Worm (Caenorhabditis elegans) whole organism, L3 larva: Measurements from ENCODE around the gene Y67D8C.22.
A peak's percentile ranks its signal among the peaks of the same experiment; 100 is the strongest.

Source experiments
- R02D3.7 ChIP-seq: fragments of 150-350 bp; optimal IDR thresholded peaks from 2 replicates; lab custom pipeline; 2014; ENCODE audit warnings: missing biosample characterization, missing genetic modification characterization
- ZK546.5 ChIP-seq: sonication (generic microtip); optimal IDR thresholded peaks from 2 replicates; lab custom pipeline; 2017; ENCODE audit warnings: missing biosample characterization, missing genetic modification characterization
- aly-2 ChIP-seq: fragments of 150-350 bp; optimal IDR thresholded peaks from 2 replicates; lab custom pipeline; 2014; ENCODE audit warnings: missing biosample characterization, missing genetic modification characterization
- ama-1 ChIP-seq: fragments of 150-350 bp; optimal IDR thresholded peaks from 2 replicates; lab custom pipeline; 2018
- ceh-28 ChIP-seq: fragments of 150-350 bp; optimal IDR thresholded peaks from 2 replicates; lab custom pipeline; 2014; ENCODE audit warnings: missing biosample characterization, missing genetic modification reagents, missing genetic modification characterization
- ceh-82 ChIP-seq: fragments of 150-350 bp; optimal IDR thresholded peaks from 2 replicates; lab custom pipeline; 2014; ENCODE audit warnings: missing biosample characterization, missing genetic modification characterization
- ceh-9 ChIP-seq: sonication (generic microtip); optimal IDR thresholded peaks from 2 replicates; lab custom pipeline; 2018; ENCODE audit warnings: missing biosample characterization, missing genetic modification characterization
- egl-27 ChIP-seq: sonication (generic microtip); optimal IDR thresholded peaks from 4 replicates; lab custom pipeline; 2017; ENCODE audit warnings: missing biosample characterization, missing genetic modification reagents, missing genetic modification characterization
- egl-5 ChIP-seq: fragments of 150-350 bp; optimal IDR thresholded peaks from 2 replicates; lab custom pipeline; 2017; ENCODE audit warnings: missing biosample characterization, missing genetic modification reagents, missing genetic modification characterization, inconsistent platforms
- elt-2 ChIP-seq: sonication (generic microtip); optimal IDR thresholded peaks from 2 replicates; lab custom pipeline; 2016; ENCODE audit warnings: missing genetic modification reagents, mild to moderate bottlenecking, missing genetic modification characterization, missing compliant biosample characterization
- elt-3 ChIP-seq, 3 experiments: fragments of 150-350 bp in 1 of 3; sonication (generic microtip) in 2 of 3; optimal IDR thresholded peaks; 2 replicates in 2 of 3; 4 replicates in 1 of 3; lab custom pipeline; 2014 to 2017; ENCODE audit warnings: missing biosample characterization in 3 of 3, missing genetic modification characterization in 3 of 3
- eor-1 ChIP-seq, 2 experiments: fragments of 150-350 bp; optimal IDR thresholded peaks; 2 replicates each; lab custom pipeline; 2014 to 2018; ENCODE audit warnings: missing biosample characterization in 2 of 2, missing genetic modification characterization in 2 of 2
- fkh-10 ChIP-seq: sonication (generic microtip); optimal IDR thresholded peaks from 2 replicates; lab custom pipeline; 2017; ENCODE audit warnings: missing biosample characterization, missing genetic modification reagents, missing genetic modification characterization
- fkh-2 ChIP-seq: fragments of 150-350 bp; optimal IDR thresholded peaks from 2 replicates; lab custom pipeline; 2014; ENCODE audit warnings: missing biosample characterization, missing genetic modification reagents, missing genetic modification characterization
- fos-1 ChIP-seq: fragments of 150-350 bp; optimal IDR thresholded peaks from 2 replicates; lab custom pipeline; 2014; ENCODE audit warnings: missing biosample characterization, missing genetic modification characterization
- hmg-11 ChIP-seq: sonication (generic microtip); optimal IDR thresholded peaks from 2 replicates; lab custom pipeline; 2016; ENCODE audit warnings: missing genetic modification characterization, missing compliant biosample characterization
- jun-1 ChIP-seq: fragments of 150-350 bp; optimal IDR thresholded peaks from 2 replicates; lab custom pipeline; 2014; ENCODE audit warnings: missing biosample characterization, missing genetic modification reagents, missing genetic modification characterization
- lin-15B ChIP-seq: fragments of 150-350 bp; optimal IDR thresholded peaks from 2 replicates; lab custom pipeline; 2014; ENCODE audit warnings: missing biosample characterization, missing genetic modification characterization
- lin-39 ChIP-seq: fragments of 150-350 bp; optimal IDR thresholded peaks from 2 replicates; lab custom pipeline; 2018; ENCODE audit warnings: missing biosample characterization, missing genetic modification reagents, missing genetic modification characterization
- lsy-12 ChIP-seq: sonication (generic microtip); optimal IDR thresholded peaks from 2 replicates; lab custom pipeline; 2016; ENCODE audit warnings: mild to moderate bottlenecking, missing genetic modification characterization, missing compliant biosample characterization
- mdl-1 ChIP-seq: fragments of 150-350 bp; optimal IDR thresholded peaks from 2 replicates; lab custom pipeline; 2014; ENCODE audit warnings: missing biosample characterization, missing genetic modification characterization
- mml-1 ChIP-seq: fragments of 150-350 bp; sonication (generic microtip); optimal IDR thresholded peaks from 3 replicates; lab custom pipeline; 2014; ENCODE audit warnings: missing biosample characterization, missing genetic modification characterization
- nfya-1 ChIP-seq: sonication (generic microtip); optimal IDR thresholded peaks from 2 replicates; lab custom pipeline; 2017; ENCODE audit warnings: missing genetic modification characterization, mild to moderate bottlenecking, missing compliant biosample characterization, antibody characterized with exemption, moderate library complexity; ENCODE audit not compliant: insufficient read depth
- nhr-11 ChIP-seq: fragments of 150-350 bp; optimal IDR thresholded peaks from 2 replicates; lab custom pipeline; 2014; ENCODE audit warnings: missing biosample characterization, missing genetic modification characterization
- nhr-23 ChIP-seq: fragments of 150-350 bp; optimal IDR thresholded peaks from 2 replicates; lab custom pipeline; 2014; ENCODE audit warnings: missing biosample characterization, missing genetic modification reagents, missing genetic modification characterization
- nhr-28 ChIP-seq: fragments of 150-350 bp; optimal IDR thresholded peaks from 2 replicates; lab custom pipeline; 2014; ENCODE audit warnings: missing biosample characterization, missing genetic modification characterization
- nhr-43 ChIP-seq: sonication (generic microtip); optimal IDR thresholded peaks from 2 replicates; lab custom pipeline; 2016; ENCODE audit warnings: mild to moderate bottlenecking, missing genetic modification characterization, missing compliant biosample characterization; ENCODE audit not compliant: poor library complexity, severe bottlenecking
- nhr-67 ChIP-seq: fragments of 150-350 bp; optimal IDR thresholded peaks from 2 replicates; lab custom pipeline; 2014; ENCODE audit warnings: missing biosample characterization, missing genetic modification characterization
- nhr-76 ChIP-seq: fragments of 150-350 bp; sonication (generic microtip); optimal IDR thresholded peaks from 5 replicates; lab custom pipeline; 2014; ENCODE audit warnings: missing biosample characterization, missing genetic modification characterization
- nhr-77 ChIP-seq: fragments of 150-350 bp; optimal IDR thresholded peaks from 2 replicates; lab custom pipeline; 2014; ENCODE audit warnings: missing biosample characterization, missing genetic modification characterization
- pha-4 ChIP-seq: fragments of 150-350 bp; optimal IDR thresholded peaks from 2 replicates; lab custom pipeline; 2014; ENCODE audit warnings: missing biosample characterization, missing genetic modification reagents, missing genetic modification characterization
- pqm-1 ChIP-seq: fragments of 150-350 bp; optimal IDR thresholded peaks from 2 replicates; lab custom pipeline; 2017; ENCODE audit warnings: missing biosample characterization, missing genetic modification characterization, inconsistent platforms
- sea-2 ChIP-seq: fragments of 150-350 bp; sonication (generic microtip); optimal IDR thresholded peaks from 4 replicates; lab custom pipeline; 2014; ENCODE audit warnings: missing biosample characterization, missing genetic modification reagents, missing genetic modification characterization
- skn-1 ChIP-seq: fragments of 150-350 bp; optimal IDR thresholded peaks from 2 replicates; lab custom pipeline; 2014; ENCODE audit warnings: missing biosample characterization, missing genetic modification characterization
- snpc-4 ChIP-seq: fragments of 150-350 bp; optimal IDR thresholded peaks from 2 replicates; lab custom pipeline; 2014; ENCODE audit warnings: missing biosample characterization, missing genetic modification characterization
- tbx-2 ChIP-seq: sonication (generic microtip); optimal IDR thresholded peaks from 2 replicates; lab custom pipeline; 2016; ENCODE audit warnings: mild to moderate bottlenecking, missing genetic modification characterization, missing compliant biosample characterization
- unc-62 ChIP-seq: fragments of 150-350 bp; sonication (generic microtip); optimal IDR thresholded peaks from 4 replicates; lab custom pipeline; 2014; ENCODE audit warnings: missing biosample characterization, missing genetic modification reagents, missing genetic modification characterization
- zag-1 ChIP-seq: fragments of 150-350 bp; optimal IDR thresholded peaks from 2 replicates; lab custom pipeline; 2014; ENCODE audit warnings: missing biosample characterization, missing genetic modification characterization
- ztf-11 ChIP-seq: fragments of 150-350 bp; optimal IDR thresholded peaks from 2 replicates; lab custom pipeline; 2014; ENCODE audit warnings: missing biosample characterization, missing genetic modification characterization
- ztf-4 ChIP-seq: fragments of 150-350 bp; optimal IDR thresholded peaks from 2 replicates; lab custom pipeline; 2014; ENCODE audit warnings: missing biosample characterization, missing genetic modification characterization

The Y67D8C.22 gene

DNA sequence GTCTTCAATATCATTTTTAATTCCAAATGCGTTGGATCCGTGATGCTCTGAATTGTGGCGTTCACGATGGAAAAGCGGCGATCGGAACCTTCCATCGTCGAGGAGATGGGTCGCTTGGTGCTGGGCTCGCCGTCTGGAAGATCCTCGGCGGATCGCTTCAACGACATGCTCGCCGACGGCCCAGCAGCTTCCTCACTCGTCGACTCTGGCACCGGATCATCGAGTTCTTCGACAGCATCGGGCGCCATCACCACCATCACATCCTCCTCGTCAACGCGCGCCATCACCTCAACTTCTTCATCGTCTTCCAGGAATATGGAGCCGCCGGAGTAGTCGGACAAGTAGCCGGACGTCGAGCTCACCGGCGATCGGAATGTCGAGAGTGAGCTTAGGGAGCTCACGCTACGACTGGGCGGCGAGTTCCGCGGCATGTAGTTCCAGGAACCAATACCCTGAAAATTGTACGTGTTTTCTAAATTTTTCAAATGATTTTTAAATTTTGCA lies 13.1 kb downstream of the Y67D8C.22 start, which contains the start of gene Y67D8C.6:
Gene Y67D8C.6 (minus strand): TSS at position 454 of the 504 bp plus-strand sequence.
- TF ChIP-seq fkh-2 (tag; lab: Kevin White, UChicago) (no peak), ztf-4 (tag; lab: Kevin White, UChicago) (no peak), ceh-9 (tag; lab: Kevin White, UChicago) (no peak), nhr-43 (no peak), aly-2 (tag; lab: Kevin White, UChicago) (no peak), mml-1 (tag; lab: Kevin White, UChicago) (no peak), lsy-12 (tag; lab: Kevin White, UChicago) (no peak), tbx-2 (tag; lab: Kevin White, UChicago) (no peak), lin-39 (tag; lab: Kevin White, UChicago) (no peak), ZK546.5 (no peak), egl-5 (tag; lab: Kevin White, UChicago) (no peak)

ce11 chrIV:3055848-3056247 lies 20.3 kb downstream of the Y67D8C.22 start:
- TF ChIP-seq ceh-28 (tag; lab: Kevin White, UChicago) (no peak), nhr-67 (tag; lab: Kevin White, UChicago) (no peak), R02D3.7 (tag; lab: Kevin White, UChicago) (no peak), ceh-82 (no peak), tbx-2 (tag; lab: Kevin White, UChicago) (no peak), jun-1 (tag; lab: Kevin White, UChicago) (no peak), skn-1 (tag; lab: Kevin White, UChicago) (no peak), nhr-23 (tag; lab: Kevin White, UChicago) (no peak), mdl-1 (no peak), snpc-4 (tag; lab: Kevin White, UChicago) (no peak), egl-27 (tag; lab: Kevin White, UChicago) (no peak), fkh-10 (GFP tag; lab: Kevin White, UChicago) (no peak), sea-2 (GFP tag; lab: Kevin White, UChicago) (no peak), nhr-28 (tag; lab: Kevin White, UChicago) (no peak), lin-39 (tag; lab: Kevin White, UChicago) (no peak), lin-15B (tag; lab: Kevin White, UChicago) (no peak), zag-1 (no peak), fos-1 (tag; lab: Kevin White, UChicago) (no peak)
- TF ChIP-seq, all 47 proteins: peak for 0

DNA sequence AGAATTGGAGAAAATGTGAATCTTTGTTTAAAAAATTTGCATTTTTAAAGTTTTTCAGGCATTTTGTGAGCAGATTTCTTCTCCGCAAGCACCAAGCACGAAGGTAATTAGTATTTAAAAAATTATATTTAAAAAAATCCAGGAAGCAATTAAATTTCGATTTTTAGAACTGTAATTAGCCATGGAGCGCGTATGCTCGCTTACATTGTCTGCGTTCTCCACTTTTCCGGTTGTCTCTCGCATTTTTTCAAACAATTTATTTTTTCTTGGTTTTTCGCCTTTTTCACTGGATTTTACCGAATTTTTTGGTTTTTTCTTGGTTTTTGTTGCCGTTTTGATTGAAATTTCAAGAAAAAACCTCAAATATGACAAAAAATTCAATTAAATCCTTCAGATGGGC lies 20.8 kb downstream of the Y67D8C.22 start:
- TF ChIP-seq ceh-9 (tag; lab: Kevin White, UChicago) (no peak), pha-4 (tag; lab: Kevin White, UChicago) (peak; percentile 38), lin-15B (tag; lab: Kevin White, UChicago) (peak; percentile 57), nhr-43 (no peak), mml-1 (tag; lab: Kevin White, UChicago) (no peak), ztf-11 (tag; lab: Kevin White, UChicago) (no peak), nhr-67 (tag; lab: Kevin White, UChicago) (no peak)

ce11 chrIV:3053428-3053827 lies 22.7 kb downstream of the Y67D8C.22 start, which contains the start of gene ivph-3:
TSS of gene ivph-3 (plus strand) at chrIV:3053728.
- no peak for TF ChIP-seq ZK546.5
- TF ChIP-seq jun-1 (tag; lab: Kevin White, UChicago), result no peak
- TF ChIP-seq fkh-2 (tag; lab: Kevin White, UChicago), result no peak
- no peak for TF ChIP-seq egl-27 (tag; lab: Kevin White, UChicago)
- TF ChIP-seq eor-1 (tag; optimal IDR thresholded peaks at IDR 0.05; lab: Kevin White, UChicago), result no peak

DNA sequence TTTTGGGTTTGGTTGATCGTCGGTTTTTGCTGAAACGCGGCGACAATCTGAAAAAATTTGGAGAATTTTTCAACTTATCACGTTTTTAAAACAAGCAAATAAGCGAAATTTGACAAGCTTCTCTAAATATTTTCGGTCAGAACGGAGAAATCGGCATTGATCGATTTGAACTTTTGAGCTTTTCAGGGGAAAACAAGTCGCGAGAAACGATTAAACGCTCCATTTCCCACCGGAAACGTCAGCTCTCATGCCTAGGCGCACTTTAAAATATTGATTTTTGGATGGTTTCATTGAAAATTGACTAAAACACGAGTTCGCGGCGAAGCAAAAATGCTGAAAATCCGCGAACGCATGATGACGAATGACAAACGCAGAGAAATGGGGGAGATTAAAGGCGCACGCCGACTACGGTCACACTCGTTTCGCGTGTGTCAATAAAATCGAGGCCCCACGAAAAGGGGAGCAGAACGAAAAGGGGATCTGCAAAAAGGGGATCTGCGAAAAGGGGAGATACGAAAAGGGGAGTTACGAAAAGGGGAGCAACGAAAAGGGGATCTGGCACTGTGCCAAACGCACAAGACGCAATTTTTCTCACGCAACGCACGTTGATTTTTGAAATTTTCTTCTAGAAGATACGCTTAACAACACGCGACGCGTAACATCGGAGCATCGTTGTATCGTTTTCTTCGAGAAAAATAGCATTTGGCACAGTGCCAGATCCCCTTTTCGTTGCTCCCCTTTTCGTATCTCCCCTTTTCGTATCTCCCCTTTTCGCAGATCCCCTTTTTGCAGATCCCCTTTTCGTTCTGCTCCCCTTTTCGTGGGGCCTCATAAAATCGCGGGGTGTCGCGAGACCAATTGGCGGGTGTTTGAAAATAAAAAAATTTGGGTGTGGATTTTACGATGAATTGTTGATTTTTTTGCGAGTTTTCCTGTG lies 25.8 kb downstream of the Y67D8C.22 start, which contains the start of gene eel-1:
Gene eel-1 (minus strand): TSS at position 51 of the 937 bp plus-strand sequence.
- TF ChIP-seq ZK546.5, result peak; percentile 28
- TF ChIP-seq jun-1 (tag; lab: Kevin White, UChicago), result peak; percentile 75
- TF ChIP-seq pqm-1 (tag; lab: Kevin White, UChicago), result peak; percentile 65
- TF ChIP-seq unc-62 (GFP tag; lab: Kevin White, UChicago), result peak; percentile 54
- peak; percentile 93 for TF ChIP-seq lsy-12 (tag; lab: Kevin White, UChicago)
- peak; percentile 80 for TF ChIP-seq lin-39 (tag; lab: Kevin White, UChicago)
- peak; percentile 88 for TF ChIP-seq lin-15B (tag; lab: Kevin White, UChicago)
- peak; percentile 84 for TF ChIP-seq nhr-23 (tag; lab: Kevin White, UChicago)
- TF ChIP-seq nhr-77, result peak; percentile 73
- peak; percentile 73 for TF ChIP-seq hmg-11 (tag; lab: Kevin White, UChicago)
- TF ChIP-seq elt-3 (tag; optimal IDR thresholded peaks at IDR 0.05; lab: Kevin White, UChicago), result peak in 1 of 3 experiments; percentile 11
- TF ChIP-seq tbx-2 (tag; lab: Kevin White, UChicago), result peak; percentile 89
- TF ChIP-seq egl-5 (tag; lab: Kevin White, UChicago), result peak; percentile 95
- peak; percentile 87 for TF ChIP-seq ceh-82
- TF ChIP-seq nfya-1, result peak; percentile 92
- peak; percentile 74 for TF ChIP-seq skn-1 (tag; lab: Kevin White, UChicago)
- TF ChIP-seq nhr-11 (tag; lab: Kevin White, UChicago), result peak; percentile 60
- TF ChIP-seq pha-4 (tag; lab: Kevin White, UChicago), result peak; percentile 88
- peak; percentile 42 for TF ChIP-seq fkh-10 (GFP tag; lab: Kevin White, UChicago)
- peak; percentile 63 for TF ChIP-seq elt-2
- TF ChIP-seq ama-1 (lab: Kevin White, UChicago), result peak; percentile 2
- TF ChIP-seq nhr-76, result peak; percentile 11
